Worm (Caenorhabditis elegans) whole organism, L1 larva: ENCODE data around the gene M02F4.2.

Experiments
- C16A3.4 ChIP-seq: fragments of 150-350 bp; optimal IDR thresholded peaks from 2 replicates; lab custom pipeline; 2014; ENCODE audit warnings: missing biosample characterization, missing genetic modification characterization
- ceh-82 ChIP-seq, 3 experiments: fragments of 150-350 bp in 1 of 3; sonication (generic microtip) in 2 of 3; optimal IDR thresholded peaks; 2 replicates each; lab custom pipeline; 2014 to 2017; ENCODE audit warnings: missing biosample characterization in 3 of 3, missing genetic modification characterization in 3 of 3
- dsc-1 ChIP-seq: sonication (generic microtip); optimal IDR thresholded peaks from 2 replicates; lab custom pipeline; 2016; ENCODE audit warnings: mild to moderate bottlenecking, missing genetic modification characterization, missing compliant biosample characterization
- efl-1 ChIP-seq, 4 experiments: fragments of 150-350 bp; optimal IDR thresholded peaks in 3 of 4; peaks in 1 of 4; 1 replicate in 1 of 4; 2 replicates in 3 of 4; lab custom pipeline; 2014; ENCODE audit warnings: missing biosample characterization in 2 of 4, missing genetic modification characterization in 2 of 4, missing genetic modification reagents in 2 of 4
- egl-13 ChIP-seq: sonication (generic microtip); optimal IDR thresholded peaks from 2 replicates; lab custom pipeline; 2016; ENCODE audit warnings: missing genotype, missing genetic modification reagents, missing genetic modification characterization, missing compliant biosample characterization
- egl-27 ChIP-seq, 2 experiments: fragments of 150-350 bp in 1 of 2; sonication (generic microtip); optimal IDR thresholded peaks; 3 replicates each; lab custom pipeline; 2017 to 2018; ENCODE audit warnings: missing biosample characterization in 2 of 2, missing genetic modification characterization in 2 of 2, missing genetic modification reagents in 2 of 2
- fkh-4 ChIP-seq: sonication (generic microtip); optimal IDR thresholded peaks from 2 replicates; lab custom pipeline; 2016; ENCODE audit warnings: missing compliant biosample characterization, missing genetic modification characterization, borderline replicate concordance
- fkh-8 ChIP-seq: sonication (generic microtip); optimal IDR thresholded peaks from 2 replicates; lab custom pipeline; 2016; ENCODE audit warnings: mild to moderate bottlenecking, missing genetic modification characterization, missing compliant biosample characterization
- fos-1 ChIP-seq: fragments of 150-350 bp; optimal IDR thresholded peaks from 2 replicates; lab custom pipeline; 2014; ENCODE audit warnings: missing biosample characterization, missing genetic modification characterization
- isw-1 ChIP-seq: fragments of 200-800 bp; sonication (Bioruptor generic); IDR thresholded peaks from 2 replicates; pipeline ENCODE4 v1.3.6; 2022; ENCODE audit warnings: missing genetic modification characterization, missing compliant biosample characterization
- lin-14 ChIP-seq: fragments of 200-800 bp; sonication (Bioruptor generic); optimal IDR thresholded peaks from 2 replicates; lab custom pipeline; 2018; ENCODE audit warnings: mild to moderate bottlenecking, missing genetic modification characterization, moderate library complexity, missing compliant biosample characterization
- lin-35 ChIP-seq, 2 experiments: fragments of 150-350 bp; optimal IDR thresholded peaks; 2 replicates each; lab custom pipeline; 2014; ENCODE audit warnings: missing biosample characterization in 2 of 2, missing genetic modification characterization in 2 of 2, missing genetic modification reagents in 2 of 2
- lin-39 ChIP-seq: fragments of 150-350 bp; optimal IDR thresholded peaks from 2 replicates; lab custom pipeline; 2014; ENCODE audit warnings: missing biosample characterization, missing genetic modification reagents, missing genetic modification characterization
- lsy-2 ChIP-seq, 2 experiments: fragments of 150-350 bp; optimal IDR thresholded peaks; 2 replicates each; lab custom pipeline; 2014; ENCODE audit warnings: missing biosample characterization in 2 of 2, missing genetic modification characterization in 2 of 2
- mdl-1 ChIP-seq, 2 experiments: fragments of 150-350 bp; optimal IDR thresholded peaks; 2 replicates each; lab custom pipeline; 2014 to 2017; ENCODE audit warnings: missing biosample characterization in 2 of 2, missing genetic modification characterization in 2 of 2, inconsistent platforms in 1 of 2
- mef-2 ChIP-seq: fragments of 150-350 bp; optimal IDR thresholded peaks from 2 replicates; lab custom pipeline; 2014; ENCODE audit warnings: missing biosample characterization, missing genetic modification characterization
- nhr-11 ChIP-seq: fragments of 150-350 bp; optimal IDR thresholded peaks from 2 replicates; lab custom pipeline; 2014; ENCODE audit warnings: missing biosample characterization, missing genetic modification characterization
- nhr-19 ChIP-seq: fragments of 200-800 bp; sonication (Bioruptor generic); conservative IDR thresholded peaks from 2 replicates; pipeline ENCODE4 v1.3.6; 2022; ENCODE audit warnings: missing genetic modification characterization, missing compliant biosample characterization
- nhr-20 ChIP-seq: sonication (generic microtip); optimal IDR thresholded peaks from 2 replicates; lab custom pipeline; 2016; ENCODE audit warnings: mild to moderate bottlenecking, missing genetic modification characterization, missing compliant biosample characterization
- nhr-47 ChIP-seq: sonication (generic microtip); optimal IDR thresholded peaks from 2 replicates; lab custom pipeline; 2016; ENCODE audit warnings: mild to moderate bottlenecking, missing genetic modification characterization, moderate library complexity, missing compliant biosample characterization
- nhr-71 ChIP-seq: sonication (generic microtip); optimal IDR thresholded peaks from 2 replicates; lab custom pipeline; 2016; ENCODE audit warnings: mild to moderate bottlenecking, missing genetic modification characterization, moderate library complexity, missing compliant biosample characterization
- nhr-77 ChIP-seq: fragments of 150-350 bp; optimal IDR thresholded peaks from 2 replicates; lab custom pipeline; 2014; ENCODE audit warnings: missing biosample characterization, missing genetic modification characterization
- nhr-84 ChIP-seq: sonication (generic microtip); optimal IDR thresholded peaks from 2 replicates; lab custom pipeline; 2017; ENCODE audit warnings: missing biosample characterization, missing genetic modification characterization
- nhr-85 ChIP-seq: sonication (generic microtip); peaks from one replicate; lab custom pipeline; 2016; ENCODE audit warnings: missing genetic modification characterization, inconsistent platforms, missing compliant biosample characterization
- pag-3 ChIP-seq: sonication (generic microtip); optimal IDR thresholded peaks from 2 replicates; lab custom pipeline; 2017; ENCODE audit warnings: missing genetic modification characterization, mild to moderate bottlenecking, missing compliant biosample characterization, antibody characterized with exemption, borderline replicate concordance; ENCODE audit not compliant: insufficient read depth
- pax-3 ChIP-seq: fragments of 200-800 bp; sonication (Bioruptor generic); optimal IDR thresholded peaks from 2 replicates; lab custom pipeline; 2018; ENCODE audit warnings: mild to moderate bottlenecking, missing genetic modification characterization, moderate library complexity, missing compliant biosample characterization
- rnt-1 ChIP-seq: sonication (generic microtip); optimal IDR thresholded peaks from 2 replicates; lab custom pipeline; 2016; ENCODE audit warnings: mild to moderate bottlenecking, missing genetic modification characterization, moderate library complexity, missing compliant biosample characterization
- snu-23 ChIP-seq: sonication (generic microtip); optimal IDR thresholded peaks from 2 replicates; lab custom pipeline; 2016; ENCODE audit warnings: missing genetic modification characterization, missing compliant biosample characterization
- swsn-7 ChIP-seq: sonication (generic microtip); optimal IDR thresholded peaks from 2 replicates; lab custom pipeline; 2016; ENCODE audit warnings: missing genetic modification characterization, missing compliant biosample characterization
- tbx-2 ChIP-seq: sonication (generic microtip); optimal IDR thresholded peaks from 2 replicates; lab custom pipeline; 2016; ENCODE audit warnings: missing genetic modification characterization, missing compliant biosample characterization
- unc-130 ChIP-seq: fragments of 150-350 bp; optimal IDR thresholded peaks from 2 replicates; lab custom pipeline; 2017; ENCODE audit warnings: missing biosample characterization, missing genetic modification characterization, inconsistent platforms
- unc-30 ChIP-seq: sonication (generic microtip); optimal IDR thresholded peaks from 2 replicates; lab custom pipeline; 2017; ENCODE audit warnings: missing biosample characterization, missing genetic modification characterization
- unc-86 ChIP-seq: sonication (generic microtip); optimal IDR thresholded peaks from 2 replicates; lab custom pipeline; 2016; ENCODE audit warnings: missing genetic modification characterization, missing compliant biosample characterization
- zip-4 ChIP-seq: fragments of 200-800 bp; sonication (Bioruptor generic); optimal IDR thresholded peaks from 2 replicates; lab custom pipeline; 2018; ENCODE audit warnings: mild to moderate bottlenecking, missing genetic modification characterization, moderate library complexity, missing compliant biosample characterization
- ztf-11 ChIP-seq, 2 experiments: sonication (generic microtip); optimal IDR thresholded peaks; 2 replicates each; lab custom pipeline; 2016 to 2017; ENCODE audit warnings: missing genetic modification characterization in 2 of 2, missing biosample characterization in 1 of 2, missing compliant biosample characterization in 1 of 2
- ztf-4 ChIP-seq: fragments of 150-350 bp; optimal IDR thresholded peaks from 2 replicates; lab custom pipeline; 2014; ENCODE audit warnings: missing biosample characterization, missing genetic modification characterization

M02F4.2 gene

DNA sequence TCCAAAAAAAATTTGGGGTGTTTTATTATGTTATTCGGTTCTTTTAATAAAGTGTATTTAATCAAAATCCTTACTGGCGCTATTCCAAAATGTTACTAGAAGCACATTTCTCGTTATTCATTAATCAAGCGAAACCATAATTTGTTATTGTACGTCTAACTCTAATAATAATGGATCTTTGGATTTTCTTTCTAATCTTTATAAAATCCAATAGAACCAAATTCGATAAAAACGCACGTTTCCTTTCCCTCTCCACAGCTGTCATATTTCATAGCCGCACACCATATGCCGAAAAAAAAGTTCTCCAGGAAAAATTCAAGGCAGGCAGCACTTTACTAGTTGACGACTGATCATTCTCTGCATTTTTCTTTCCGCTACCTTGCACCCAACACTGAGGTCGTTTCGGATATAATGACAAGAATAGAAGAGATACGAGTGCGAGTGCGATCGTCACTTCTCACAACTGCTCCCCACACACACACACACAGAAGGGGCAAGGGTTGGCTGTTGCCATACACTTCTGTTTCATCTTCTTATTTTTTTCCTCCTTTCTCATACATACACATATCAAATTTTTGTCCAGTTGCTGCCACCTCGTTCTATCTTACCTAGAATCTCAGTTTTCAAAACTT lies 10.4 kb downstream of the M02F4.2 start:
- peak in 1 of 2 experiments; percentile 10 for TF ChIP-seq mdl-1 (tag; optimal IDR thresholded peaks at IDR 0.05; lab: Kevin White, UChicago)
- peak; percentile 68 for TF ChIP-seq dsc-1 (tag; lab: Kevin White, UChicago)
- TF ChIP-seq fkh-4 (tag; lab: Kevin White, UChicago): no peak
- peak; percentile 76 for TF ChIP-seq nhr-71
- no peak for TF ChIP-seq efl-1 (optimal IDR thresholded peaks at IDR 0.05; lab: Kevin White, UChicago)
- peak in 1 of 2 experiments; percentile 77 for TF ChIP-seq efl-1 (GFP tag; optimal IDR thresholded peaks at IDR 0.05 in 1 of 2; lab: Kevin White, UChicago)
- peak; percentile 25 for TF ChIP-seq unc-130 (tag; lab: Kevin White, UChicago)
- TF ChIP-seq nhr-11 (tag; lab: Kevin White, UChicago): no peak
- TF ChIP-seq nhr-47 (tag; lab: Kevin White, UChicago): peak; percentile 40
- peak; percentile 11 for TF ChIP-seq tbx-2 (tag; lab: Kevin White, UChicago)
- peak; percentile 19 for TF ChIP-seq ztf-4 (tag; lab: Kevin White, UChicago)
- peak; percentile 68 for TF ChIP-seq pag-3
- no peak for TF ChIP-seq ztf-11 (tag; optimal IDR thresholded peaks at IDR 0.05; lab: Kevin White, UChicago)
- peak; percentile 14 to 18 for TF ChIP-seq lsy-2 (tag; optimal IDR thresholded peaks at IDR 0.05; lab: Kevin White, UChicago)
- TF ChIP-seq lin-35 (GFP tag; optimal IDR thresholded peaks at IDR 0.05; lab: Kevin White, UChicago): peak in 1 of 2 experiments; percentile 0
- peak; percentile 32 for TF ChIP-seq fkh-8 (tag; lab: Kevin White, UChicago)
- TF ChIP-seq snu-23 (GFP tag; lab: Kevin White, UChicago): peak; percentile 72
- no peak for TF ChIP-seq lin-39 (tag; lab: Kevin White, UChicago)
- TF ChIP-seq unc-30: no peak
- peak; percentile 17 for TF ChIP-seq mef-2 (tag; lab: Kevin White, UChicago)
- peak; percentile 69 for TF ChIP-seq nhr-19 (GFP tag; lab: Robert Waterston, UW)
- peak; percentile 19 for TF ChIP-seq swsn-7 (tag; lab: Kevin White, UChicago)
- TF ChIP-seq ceh-82 (tag; optimal IDR thresholded peaks at IDR 0.05; lab: Kevin White, UChicago): peak in 1 of 3 experiments; percentile 39
- TF ChIP-seq nhr-77 (tag; lab: Kevin White, UChicago): no peak
- TF ChIP-seq pax-3 (tag; lab: Kevin White, UChicago): no peak
- no peak for TF ChIP-seq fos-1
- TF ChIP-seq nhr-85 (tag; lab: Kevin White, UChicago): peak; percentile 17
- no peak for TF ChIP-seq egl-13 (tag; lab: Kevin White, UChicago)
- TF ChIP-seq rnt-1 (tag; lab: Kevin White, UChicago): peak; percentile 38
- peak; percentile 55 for TF ChIP-seq nhr-20 (tag; lab: Kevin White, UChicago)
- no peak for TF ChIP-seq C16A3.4 (tag; lab: Kevin White, UChicago)
- TF ChIP-seq unc-86: no peak
- no peak for TF ChIP-seq nhr-84 (tag; lab: Kevin White, UChicago)
- no peak for TF ChIP-seq isw-1
- peak; percentile 77 for TF ChIP-seq lin-14

DNA sequence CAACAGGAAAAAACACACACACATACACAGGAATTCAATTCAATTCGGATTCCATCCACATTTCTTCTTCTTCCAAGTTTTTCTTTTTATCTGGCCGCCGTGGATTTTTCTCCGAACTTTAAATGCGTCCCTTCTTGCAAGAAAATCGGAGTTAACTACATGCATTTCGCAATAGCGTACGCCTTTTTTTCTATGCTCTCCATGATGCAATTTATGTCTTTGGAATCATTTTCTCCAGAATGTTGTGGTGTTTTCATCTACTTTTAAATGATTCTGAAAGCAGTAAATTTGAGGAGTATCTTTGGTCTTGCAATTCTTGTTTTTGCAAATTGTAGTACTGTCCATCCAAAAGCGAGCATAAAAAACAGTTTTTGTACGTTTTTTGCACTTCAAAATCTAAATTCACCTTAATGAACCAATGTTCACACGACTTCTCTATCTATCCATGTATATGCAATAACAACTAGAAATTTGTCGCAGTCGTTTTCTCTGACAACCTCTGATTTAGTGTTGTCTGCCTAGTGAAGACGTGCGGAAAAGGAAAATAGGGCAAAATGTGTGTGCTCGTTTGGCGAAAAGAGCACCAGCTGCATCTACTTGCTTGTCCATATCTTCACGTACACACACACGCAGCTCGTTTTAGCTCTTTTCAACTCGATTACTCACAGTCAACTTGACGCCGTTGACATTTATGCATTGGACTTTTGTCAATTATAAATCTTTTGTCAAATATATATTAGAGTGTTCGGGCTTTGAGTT lies 11.6 kb downstream of the M02F4.2 start:
- peak; percentile 14 for TF ChIP-seq zip-4 (GFP tag; lab: Kevin White, UChicago)
- TF ChIP-seq rnt-1 (tag; lab: Kevin White, UChicago): no peak
- no peak for TF ChIP-seq egl-27 (tag; optimal IDR thresholded peaks at IDR 0.05; lab: Kevin White, UChicago)
- peak; percentile 24 for TF ChIP-seq nhr-85 (tag; lab: Kevin White, UChicago)
- peak; percentile 37 for TF ChIP-seq fkh-8 (tag; lab: Kevin White, UChicago)
- peak in 1 of 3 experiments; percentile 20 for TF ChIP-seq ceh-82 (tag; optimal IDR thresholded peaks at IDR 0.05; lab: Kevin White, UChicago)
- peak; percentile 36 for TF ChIP-seq lin-14
- TF ChIP-seq, all 84 proteins: peak for 5
